Worm (Caenorhabditis elegans) whole organism, early embryonic: ENCODE results near the gene C29F7.2.

Source experiments
- ama-1 ChIP-seq: fragments of 150-350 bp; optimal IDR thresholded peaks from 2 replicates; lab custom pipeline; 2014
- hnd-1 ChIP-seq: sonication (generic microtip); optimal IDR thresholded peaks from 2 replicates; lab custom pipeline; 2016; ENCODE audit warnings: missing genetic modification characterization, missing compliant biosample characterization
- pes-1 ChIP-seq: fragments of 200-800 bp; sonication (Bioruptor generic); IDR thresholded peaks from 2 replicates; pipeline ENCODE4 v1.3.6; 2022; ENCODE audit warnings: missing genetic modification reagents, missing genetic modification characterization, missing compliant biosample characterization
- scrt-1 ChIP-seq: fragments of 200-800 bp; sonication (Bioruptor generic); IDR thresholded peaks from 2 replicates; pipeline ENCODE4 v1.3.6; 2022; ENCODE audit warnings: missing genetic modification characterization, missing compliant biosample characterization
- tbx-11 ChIP-seq: fragments of 200-800 bp; sonication (Bioruptor generic); IDR thresholded peaks from 2 replicates; pipeline ENCODE4 v1.3.6; 2022; ENCODE audit warnings: missing genetic modification characterization, missing compliant biosample characterization
- tbx-37 ChIP-seq: fragments of 200-800 bp; sonication (Bioruptor generic); conservative IDR thresholded peaks from 2 replicates; pipeline ENCODE4 v1.3.6; 2022; ENCODE audit warnings: missing genetic modification reagents, missing genetic modification characterization, missing compliant biosample characterization

ce11 chrX:13456442-13456841, 40.6 kb downstream of the C29F7.2 start, which contains the start of gene flr-1:
- TF ChIP-seq tbx-37 (GFP tag; lab: Robert Waterston, UW) (no peak), ama-1 (lab: Kevin White, UChicago) (no peak), hnd-1 (tag; lab: Kevin White, UChicago) (no peak), scrt-1 (GFP tag; lab: Robert Waterston, UW) (no peak), pes-1 (GFP tag; lab: Robert Waterston, UW) (no peak), tbx-11 (GFP tag; lab: Robert Waterston, UW) (no peak)
